Worm (Caenorhabditis elegans): ENCODE measurements around the gene unc-25.

Gene unc-25

DNA sequence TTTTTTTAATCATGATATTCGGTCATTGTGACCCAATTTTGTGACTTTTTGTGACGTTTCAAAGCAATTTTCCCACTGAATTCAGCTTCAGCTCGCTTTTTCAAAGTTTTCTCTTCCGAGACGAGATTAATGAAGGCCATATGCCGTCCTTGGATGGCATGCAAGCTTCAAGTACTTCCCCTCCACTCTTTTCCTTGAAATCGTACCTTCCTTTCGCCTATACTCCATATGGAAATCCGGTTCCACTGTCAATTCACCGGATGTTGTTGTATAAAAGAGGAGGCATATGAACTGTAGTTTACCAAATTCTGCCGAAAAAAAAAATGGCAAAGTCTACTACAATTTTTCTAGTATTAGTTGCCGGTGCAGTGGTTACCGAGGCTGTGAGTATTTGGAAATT is 38.3 kb downstream of the unc-25 start, which contains the start of gene ZK1010.4:
ZK1010.4 (plus strand) TSS at position 301 of the 400 bp plus-strand sequence.
- TF ChIP-seq skn-1 (tag; optimal IDR thresholded peaks at IDR 0.05) (no peak), alr-1 (tag; optimal IDR thresholded peaks at IDR 0.05) (no peak), snpc-4 (tag; optimal IDR thresholded peaks at IDR 0.05) (no peak), ztf-4 (tag; optimal IDR thresholded peaks at IDR 0.05) (no peak), ztf-1 (GFP tag; conservative IDR thresholded peaks at IDR 0.05) (no peak), lin-11 (tag; optimal IDR thresholded peaks at IDR 0.05) (no peak), nhr-129 (tag; optimal IDR thresholded peaks at IDR 0.05) (no peak), nhr-237 (tag; optimal IDR thresholded peaks at IDR 0.05) (no peak), egl-27 (tag; optimal IDR thresholded peaks at IDR 0.05) (no peak), lin-39 (tag; optimal IDR thresholded peaks at IDR 0.05) (no peak), unc-39 (tag; optimal IDR thresholded peaks at IDR 0.05) (no peak), elt-1 (tag; optimal IDR thresholded peaks at IDR 0.05) (no peak), ZK546.5 (tag; optimal IDR thresholded peaks at IDR 0.05) (no peak), mbf-1 (tag; optimal IDR thresholded peaks at IDR 0.05) (no peak), nhr-6 (tag; optimal IDR thresholded peaks at IDR 0.05) (no peak), zag-1 (tag; optimal IDR thresholded peaks at IDR 0.05) (no peak), sma-3 (GFP tag; optimal IDR thresholded peaks at IDR 0.05) (no peak), nhr-23 (tag; optimal IDR thresholded peaks at IDR 0.05) (no peak), blmp-1 (tag; optimal IDR thresholded peaks at IDR 0.05; ENCODE audit: insufficient read depth) (no peak), nhr-12 (tag; optimal IDR thresholded peaks at IDR 0.05) (no peak)

DNA sequence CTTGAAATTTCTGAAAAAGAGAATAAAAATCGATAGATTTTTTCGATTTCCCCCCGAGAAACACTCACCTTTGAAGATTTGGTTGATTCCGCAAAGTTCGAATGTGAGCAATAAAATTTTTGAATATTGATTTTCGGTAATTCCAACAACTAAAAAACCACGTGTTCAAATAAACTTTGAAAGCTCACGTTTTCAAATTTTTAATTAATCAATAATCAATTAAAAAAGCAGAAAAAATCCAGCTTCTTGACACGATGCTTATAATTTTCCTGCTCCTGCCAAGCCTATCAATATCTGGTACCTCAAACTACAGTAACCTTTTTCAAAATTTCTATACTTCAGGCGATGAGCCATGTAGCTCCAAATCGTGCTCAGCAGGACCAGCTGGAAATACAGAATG is 45.0 kb downstream of the unc-25 start, which contains the start of gene ZK1010.5:
ZK1010.5 (minus strand) TSS at position 101 of the 400 bp plus-strand sequence.
- no peak for TF ChIP-seq blmp-1 (tag; optimal IDR thresholded peaks at IDR 0.05; ENCODE audit: insufficient read depth)
- no peak for TF ChIP-seq ztf-11 (tag; optimal IDR thresholded peaks at IDR 0.05)
- TF ChIP-seq unc-55 (GFP tag; optimal IDR thresholded peaks at IDR 0.05): no peak
- no peak for TF ChIP-seq nhr-23 (tag; optimal IDR thresholded peaks at IDR 0.05)
- no peak for TF ChIP-seq lin-13 (GFP tag; optimal IDR thresholded peaks at IDR 0.05)
- no peak for TF ChIP-seq C34F6.9 (tag; optimal IDR thresholded peaks at IDR 0.05)
- no peak for TF ChIP-seq egl-27 (tag; optimal IDR thresholded peaks at IDR 0.05)
- no peak for TF ChIP-seq dmd-4 (tag; optimal IDR thresholded peaks at IDR 0.05)
- no peak for TF ChIP-seq sem-4 (tag; optimal IDR thresholded peaks at IDR 0.05)
- no peak for TF ChIP-seq Y55F3AM.14 (GFP tag; optimal IDR thresholded peaks at IDR 0.05)
- TF ChIP-seq ceh-82 (tag; optimal IDR thresholded peaks at IDR 0.05): no peak
- TF ChIP-seq crh-2 (tag; optimal IDR thresholded peaks at IDR 0.05): no peak
- no peak for TF ChIP-seq elt-3 (tag; optimal IDR thresholded peaks at IDR 0.05)
- no peak for TF ChIP-seq nhr-129 (tag; optimal IDR thresholded peaks at IDR 0.05)
- TF ChIP-seq sma-3 (GFP tag; optimal IDR thresholded peaks at IDR 0.05): no peak
- TF ChIP-seq nhr-25 (tag; optimal IDR thresholded peaks at IDR 0.05): no peak
- no peak for TF ChIP-seq nhr-12 (tag; optimal IDR thresholded peaks at IDR 0.05)
- TF ChIP-seq nhr-21 (tag; optimal IDR thresholded peaks at IDR 0.05): no peak
- no peak for TF ChIP-seq lin-39 (tag; optimal IDR thresholded peaks at IDR 0.05)
- no peak for TF ChIP-seq nhr-6 (tag; optimal IDR thresholded peaks at IDR 0.05)

DNA sequence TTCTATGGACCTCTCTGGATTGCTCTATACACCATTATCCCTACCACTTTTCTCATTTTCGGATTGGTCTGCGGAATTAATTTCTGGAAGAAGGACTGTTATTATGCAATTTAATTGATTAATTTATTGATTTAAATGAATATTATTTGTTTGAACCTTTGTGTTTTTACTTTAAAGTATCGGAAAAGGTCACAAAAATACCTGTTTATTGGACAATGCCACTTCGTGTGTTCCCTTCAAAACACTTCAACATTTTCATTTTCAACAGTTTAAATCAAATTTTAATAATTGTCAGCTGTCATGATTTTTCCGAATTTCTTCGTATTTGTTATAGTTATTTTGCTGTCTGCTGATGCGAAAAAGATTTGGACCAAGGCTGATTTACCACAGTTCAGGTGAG is 48.5 kb downstream of the unc-25 start, which contains the start of gene ZK1010.12:
ZK1010.12 (plus strand) TSS at position 301 of the 400 bp plus-strand sequence.
- TF ChIP-seq lin-11 (tag; optimal IDR thresholded peaks at IDR 0.05) (no peak), nhr-77 (tag; optimal IDR thresholded peaks at IDR 0.05) (no peak), lin-13 (GFP tag; optimal IDR thresholded peaks at IDR 0.05) (no peak), unc-62 (GFP tag; optimal IDR thresholded peaks at IDR 0.05) (no peak), elt-3 (tag; optimal IDR thresholded peaks at IDR 0.05) (no peak), mab-5 (tag; optimal IDR thresholded peaks at IDR 0.05) (no peak), skn-1 (tag; optimal IDR thresholded peaks at IDR 0.05) (no peak), ceh-16 (tag; optimal IDR thresholded peaks at IDR 0.05) (no peak), elt-1 (tag; optimal IDR thresholded peaks at IDR 0.05) (no peak), nhr-6 (tag; optimal IDR thresholded peaks at IDR 0.05) (no peak), peb-1 (tag; optimal IDR thresholded peaks at IDR 0.05) (no peak), Y55F3AM.14 (GFP tag; optimal IDR thresholded peaks at IDR 0.05) (no peak), C34F6.9 (tag; optimal IDR thresholded peaks at IDR 0.05) (no peak), gmeb-1 (tag; optimal IDR thresholded peaks at IDR 0.05) (no peak), alr-1 (tag; optimal IDR thresholded peaks at IDR 0.05) (no peak), nhr-21 (tag; optimal IDR thresholded peaks at IDR 0.05) (no peak)

ce11 chrIII:12993055-12993454 is 50.6 kb downstream of the unc-25 start:
- TF ChIP-seq nhr-23 (tag; optimal IDR thresholded peaks at IDR 0.05) (no peak), sma-3 (GFP tag; optimal IDR thresholded peaks at IDR 0.05) (no peak), lin-11 (tag; optimal IDR thresholded peaks at IDR 0.05) (no peak), gmeb-1 (tag; optimal IDR thresholded peaks at IDR 0.05) (no peak), elt-3 (tag; optimal IDR thresholded peaks at IDR 0.05) (no peak), blmp-1 (tag; optimal IDR thresholded peaks at IDR 0.05; ENCODE audit: insufficient read depth) (no peak), C34F6.9 (tag; optimal IDR thresholded peaks at IDR 0.05) (no peak), nhr-12 (tag; optimal IDR thresholded peaks at IDR 0.05) (no peak), sma-9 (GFP tag; optimal IDR thresholded peaks at IDR 0.05) (no peak), sma-9 (tag; optimal IDR thresholded peaks at IDR 0.05) (no peak), lin-39 (tag; optimal IDR thresholded peaks at IDR 0.05) (no peak), peb-1 (tag; optimal IDR thresholded peaks at IDR 0.05) (no peak), ztf-11 (tag; optimal IDR thresholded peaks at IDR 0.05) (no peak), aly-2 (tag; optimal IDR thresholded peaks at IDR 0.05) (no peak), alr-1 (tag; optimal IDR thresholded peaks at IDR 0.05) (no peak), nhr-129 (tag; optimal IDR thresholded peaks at IDR 0.05) (no peak), ceh-16 (tag; optimal IDR thresholded peaks at IDR 0.05) (no peak), nhr-237 (tag; optimal IDR thresholded peaks at IDR 0.05) (no peak), nhr-6 (tag; optimal IDR thresholded peaks at IDR 0.05) (no peak)
